Worm (Caenorhabditis elegans): Measurements from ENCODE around the gene mrpl-42.

Gene mrpl-42

ce11 chrIV:9096160-9096879 is 2.1 kb upstream of the mrpl-42 start, which contains the start of the genes znf-706 and cpna-3:
Gene znf-706 (minus strand): TSS chrIV:9096231.
Gene cpna-3 (plus strand): TSS chrIV:9096842.
- no peak for TF ChIP-seq unc-62 (GFP tag; optimal IDR thresholded peaks at IDR 0.05)

- no peak for TF ChIP-seq unc-62 (GFP tag; optimal IDR thresholded peaks at IDR 0.05)
Observed at ce11 chrIV:9095553-9095952, 1.3 kb upstream of the mrpl-42 start, which contains the start of gene icln-1. Gene icln-1 (minus strand): TSS chrIV:9095653.

ce11 chrIV:9093932-9094331 is 324 bp downstream of the mrpl-42 start, which contains the start of gene lpl-1:
Gene lpl-1 (minus strand): TSS chrIV:9094032.
- TF ChIP-seq unc-62 (GFP tag; optimal IDR thresholded peaks at IDR 0.05): no peak

ce11 chrIV:9092011-9092410 is 2.2 kb downstream of the mrpl-42 start:
- TF ChIP-seq unc-62 (GFP tag; optimal IDR thresholded peaks at IDR 0.05): no peak

ce11 chrIV:9090538-9091195 is 3.6 kb downstream of the mrpl-42 start:
- TF ChIP-seq unc-62 (GFP tag; optimal IDR thresholded peaks at IDR 0.05): no peak

ce11 chrIV:9088294-9088693 is 6.0 kb downstream of the mrpl-42 start, which contains the start of gene msa-1:
Gene msa-1 (plus strand): TSS chrIV:9088594.
- no peak for TF ChIP-seq unc-62 (GFP tag; optimal IDR thresholded peaks at IDR 0.05)

ce11 chrIV:9082055-9082454 is 12.2 kb downstream of the mrpl-42 start, which contains the start of gene twk-8:
Gene twk-8 (plus strand): TSS chrIV:9082355.
- no peak for TF ChIP-seq unc-62 (GFP tag; optimal IDR thresholded peaks at IDR 0.05)

- TF ChIP-seq unc-62 (GFP tag; optimal IDR thresholded peaks at IDR 0.05): no peak
Observed at ce11 chrIV:9080201-9080600, 14.1 kb downstream of the mrpl-42 start.

- TF ChIP-seq unc-62 (GFP tag; optimal IDR thresholded peaks at IDR 0.05): no peak
Observed at ce11 chrIV:9079330-9079729, 14.9 kb downstream of the mrpl-42 start.

ce11 chrIV:9078469-9078868 is 15.8 kb downstream of the mrpl-42 start, which contains the start of gene mans-4:
Gene mans-4 (minus strand): TSS chrIV:9078569.
- TF ChIP-seq unc-62 (GFP tag; optimal IDR thresholded peaks at IDR 0.05): no peak

- TF ChIP-seq unc-62 (GFP tag; optimal IDR thresholded peaks at IDR 0.05): no peak
Observed at ce11 chrIV:9074244-9074723, 20.0 kb downstream of the mrpl-42 start, which contains the start of gene mppb-1. Gene mppb-1 (plus strand): TSS chrIV:9074673.

- no peak for TF ChIP-seq unc-62 (GFP tag; optimal IDR thresholded peaks at IDR 0.05)
Observed at ce11 chrIV:9070188-9070587, 24.1 kb downstream of the mrpl-42 start.

ce11 chrIV:9069703-9070102 is 24.6 kb downstream of the mrpl-42 start, which contains the start of gene nhr-11:
Gene nhr-11 (plus strand): TSS chrIV:9070003.
- no peak for TF ChIP-seq unc-62 (GFP tag; optimal IDR thresholded peaks at IDR 0.05)

ce11 chrIV:9063518-9063917 is 30.7 kb downstream of the mrpl-42 start:
- TF ChIP-seq unc-62 (GFP tag; optimal IDR thresholded peaks at IDR 0.05): no peak

- no peak for TF ChIP-seq unc-62 (GFP tag; optimal IDR thresholded peaks at IDR 0.05)
Observed at ce11 chrIV:9053403-9053802, 40.9 kb downstream of the mrpl-42 start.

- TF ChIP-seq unc-62 (GFP tag; optimal IDR thresholded peaks at IDR 0.05): no peak
Observed at ce11 chrIV:9051510-9052175, 42.6 kb downstream of the mrpl-42 start.

All from whole organism, dauer.